Worm (Caenorhabditis elegans): ENCODE data around the gene F56B3.11.

The F56B3.11 gene

DNA sequence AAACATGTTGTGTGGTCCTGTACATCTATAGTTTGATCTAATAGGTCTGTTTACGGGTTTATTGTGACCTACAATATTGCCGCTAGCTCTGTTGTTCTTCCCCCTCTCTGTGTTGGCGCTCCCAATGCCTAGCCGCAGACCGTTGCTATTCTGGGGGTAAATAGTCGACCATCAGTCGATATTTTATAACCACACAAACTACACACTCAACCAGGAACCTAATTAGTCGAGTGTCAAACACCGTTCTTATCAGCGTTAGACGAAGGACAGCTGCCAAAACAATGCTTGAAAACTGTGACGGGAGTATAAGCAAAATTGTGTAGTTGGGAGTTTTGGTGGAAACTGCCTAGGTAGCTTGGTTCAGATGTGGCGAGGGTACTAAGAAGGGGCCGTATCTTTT, 14.0 kb downstream of the F56B3.11 start:
- TF ChIP-seq madf-6 (GFP tag; IDR thresholded peaks at IDR 0.05) (peak; percentile 17; the same call in 1 of the 2 replicates), sdz-38 (tag; optimal IDR thresholded peaks at IDR 0.05) (no peak), F55B11.4 (tag; optimal IDR thresholded peaks at IDR 0.05; ENCODE audit: borderline replicate concordance, insufficient read depth) (no peak), cebp-2 (GFP tag; IDR thresholded peaks at IDR 0.05) (no peak), fkh-3 (tag; optimal IDR thresholded peaks at IDR 0.05) (no peak), snpc-4 (GFP tag; optimal IDR thresholded peaks at IDR 0.05) (no peak), snpc-4 (tag; optimal IDR thresholded peaks at IDR 0.05) (peak in 1 of 4 experiments; percentile 20), ceh-100 (GFP tag; IDR thresholded peaks at IDR 0.05) (no peak), dox-1 (GFP tag; IDR thresholded peaks at IDR 0.05) (0 out of 2 replicates have a peak, but pooled peaks have one; percentile 9), mel-28 (tag; optimal IDR thresholded peaks at IDR 0.05; ENCODE audit: borderline replicate concordance) (no peak), nhr-80 (tag; optimal IDR thresholded peaks at IDR 0.05) (peak; percentile 70), F23B12.7 (tag; optimal IDR thresholded peaks at IDR 0.05; ENCODE audit: insufficient read depth) (no peak), nhr-90 (tag; optimal IDR thresholded peaks at IDR 0.05) (no peak), attf-6 (GFP tag; IDR thresholded peaks at IDR 0.05) (no peak), hlh-12 (tag; optimal IDR thresholded peaks at IDR 0.05) (no peak), akir-1 (GFP tag; optimal IDR thresholded peaks at IDR 0.05) (no peak), somi-1 (GFP tag; optimal IDR thresholded peaks at IDR 0.05) (no peak), tbx-9 (tag; optimal IDR thresholded peaks at IDR 0.05; ENCODE audit: borderline replicate concordance) (no peak), zfh-2 (GFP tag; conservative IDR thresholded peaks at IDR 0.05) (no peak)

DNA sequence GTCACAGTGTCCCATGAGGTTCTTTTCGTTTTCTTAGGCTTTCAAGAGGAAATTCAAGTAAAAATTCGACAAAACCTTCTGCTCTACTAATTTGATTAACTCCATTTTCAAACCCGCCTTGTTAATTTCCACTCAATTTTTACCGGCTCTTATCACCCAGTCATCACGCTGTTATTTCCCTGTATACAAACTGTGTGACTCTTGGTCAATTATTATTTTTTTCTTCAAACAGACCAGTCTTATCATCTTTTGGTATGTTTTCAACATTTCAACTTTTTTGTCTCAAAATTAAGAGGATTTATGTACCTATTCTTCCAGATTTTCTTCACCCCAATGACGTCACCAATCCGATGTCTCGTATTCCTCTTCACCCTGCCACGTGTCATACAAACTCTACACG, 17.9 kb downstream of the F56B3.11 start, which contains the start of gene ugt-52:
ugt-52 (plus strand) TSS at position 301 of the 400 bp plus-strand sequence.
- no peak for TF ChIP-seq unc-62 (GFP tag; optimal IDR thresholded peaks at IDR 0.05)
- TF ChIP-seq nhr-80 (tag; optimal IDR thresholded peaks at IDR 0.05): peak; percentile 30

DNA sequence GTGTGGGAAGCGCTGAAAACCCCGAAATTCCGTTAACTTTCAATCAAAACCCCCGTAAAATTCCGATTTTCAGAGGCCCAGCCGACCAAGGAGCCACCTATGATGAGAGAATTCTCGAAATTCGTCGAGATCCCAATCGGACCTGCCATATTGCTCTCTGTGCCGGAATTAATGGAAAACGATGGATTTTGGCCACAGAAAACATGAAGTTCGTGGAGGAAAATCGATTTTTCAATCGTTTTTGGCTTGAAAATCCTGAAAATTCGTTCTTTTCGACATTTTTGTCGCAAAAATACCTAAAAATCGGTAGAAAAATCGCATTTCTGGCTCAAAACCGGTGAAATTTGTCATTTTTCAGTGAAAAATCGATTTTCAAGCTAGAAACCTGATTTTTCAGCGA, 22.8 kb downstream of the F56B3.11 start:
- TF ChIP-seq lin-54 (GFP tag; optimal IDR thresholded peaks at IDR 0.05): no peak
- TF ChIP-seq snpc-1.3 (tag; optimal IDR thresholded peaks at IDR 0.05; ENCODE audit: insufficient read depth): no peak
- TF ChIP-seq F55B11.4 (tag; optimal IDR thresholded peaks at IDR 0.05; ENCODE audit: borderline replicate concordance, insufficient read depth): no peak
- no peak for TF ChIP-seq mes-4 (tag; optimal IDR thresholded peaks at IDR 0.05)
- TF ChIP-seq ztf-18 (tag; optimal IDR thresholded peaks at IDR 0.05): no peak
- no peak for TF ChIP-seq Y95B8A.8 (GFP tag; IDR thresholded peaks at IDR 0.05)
- TF ChIP-seq attf-3 (GFP tag; conservative IDR thresholded peaks at IDR 0.05): no peak
- no peak for TF ChIP-seq hmg-1.2 (GFP tag; IDR thresholded peaks at IDR 0.05)
- TF ChIP-seq ztf-3 (GFP tag; optimal IDR thresholded peaks at IDR 0.05): no peak
- no peak for TF ChIP-seq snpc-1.1 (tag; optimal IDR thresholded peaks at IDR 0.05; ENCODE audit: insufficient read depth)
- TF ChIP-seq Y79H2A.3 (GFP tag; conservative IDR thresholded peaks at IDR 0.05): no peak
- no peak for TF ChIP-seq bed-2 (GFP tag; IDR thresholded peaks at IDR 0.05)
- no peak for TF ChIP-seq lin-26 (GFP tag; IDR thresholded peaks at IDR 0.05)
- TF ChIP-seq F39B2.1 (GFP tag; IDR thresholded peaks at IDR 0.05): no peak
- no peak for TF ChIP-seq ceh-40 (GFP tag; IDR thresholded peaks at IDR 0.05)
- no peak for TF ChIP-seq chd-7 (tag; optimal IDR thresholded peaks at IDR 0.05)
- TF ChIP-seq nfya-1 (tag; optimal IDR thresholded peaks at IDR 0.05; ENCODE audit: borderline replicate concordance, insufficient read depth): no peak
- TF ChIP-seq B0336.3 (GFP tag; IDR thresholded peaks at IDR 0.05): no peak
- TF ChIP-seq nfya-2 (GFP tag; IDR thresholded peaks at IDR 0.05): no peak
- no peak for TF ChIP-seq ZK185.1 (tag; optimal IDR thresholded peaks at IDR 0.05; ENCODE audit: poor library complexity, severe bottlenecking)
